Fruit fly (Drosophila melanogaster) S2 (cell line): ENCODE results near the gene CG7523.

Experiments used
- CG8478 ChIP-seq: fragments of >200 bp; optimal IDR thresholded peaks from 2 replicates; lab custom pipeline; 2018
- CTCF ChIP-seq, 2 experiments: fragments of >200 bp; optimal IDR thresholded peaks; 2 replicates each; lab custom pipeline; 2018

- no peak for TF ChIP-seq CTCF (optimal IDR thresholded peaks at IDR 0.05; lab: Kevin White, UChicago)
- no peak for TF ChIP-seq CG8478 (lab: Kevin White, UChicago)
These were observed 16.8 kb downstream of the CG7523 start for dm6 chr3R:17653879-17654278.
